Fruit fly (Drosophila melanogaster): ENCODE data around the gene CG18180.

CG18180 gene

dm6 chr3L:9678994-9679393 lies 38.2 kb downstream of the CG18180 start, which contains the start of the genes fry and CG16717:
fry (minus strand) TSS chr3L:9679103.
CG16717 (plus strand) TSS chr3L:9679201.
- TF ChIP-seq brk (GFP tag; optimal IDR thresholded peaks at IDR 0.05) (no peak), lola (GFP tag; optimal IDR thresholded peaks at IDR 0.05) (no peak), usp (GFP tag; optimal IDR thresholded peaks at IDR 0.05) (no peak), sage (GFP tag; optimal IDR thresholded peaks at IDR 0.05) (peak; percentile 38), CG9705 (GFP tag; optimal IDR thresholded peaks at IDR 0.05) (no peak), N (GFP tag; optimal IDR thresholded peaks at IDR 0.05) (no peak)

dm6 chr3L:9680968-9681367 lies 40.2 kb downstream of the CG18180 start, which contains the start of gene alphaTub67C:
alphaTub67C (plus strand) TSS chr3L:9681268.
- no peak for TF ChIP-seq dl (GFP tag; optimal IDR thresholded peaks at IDR 0.05; ENCODE audit: insufficient read depth in 1 of 2, partially characterized antibody in 2 of 2)
- TF ChIP-seq foxo (GFP tag; optimal IDR thresholded peaks at IDR 0.05) = no peak
- TF ChIP-seq Vsx2 (GFP tag; optimal IDR thresholded peaks at IDR 0.05; ENCODE audit: partially characterized antibody) = no peak
- TF ChIP-seq Jra (GFP tag; optimal IDR thresholded peaks at IDR 0.05) = no peak
- TF ChIP-seq sv (GFP tag; optimal IDR thresholded peaks at IDR 0.05) = no peak
- TF ChIP-seq Rel (GFP tag; optimal IDR thresholded peaks at IDR 0.05) = no peak
- TF ChIP-seq Rel (tag; optimal IDR thresholded peaks at IDR 0.05) = no peak
- no peak for TF ChIP-seq Dif (GFP tag; optimal IDR thresholded peaks at IDR 0.05; ENCODE audit: partially characterized antibody)
- no peak for TF ChIP-seq rgr (GFP tag; optimal IDR thresholded peaks at IDR 0.05)
- TF ChIP-seq Sp1 (GFP tag; optimal IDR thresholded peaks at IDR 0.05) = no peak
- no peak for TF ChIP-seq brk (GFP tag; optimal IDR thresholded peaks at IDR 0.05)
- TF ChIP-seq N (GFP tag; optimal IDR thresholded peaks at IDR 0.05) = no peak
- TF ChIP-seq Hnf4 (GFP tag; optimal IDR thresholded peaks at IDR 0.05) = no peak
- no peak for TF ChIP-seq CG9705 (GFP tag; optimal IDR thresholded peaks at IDR 0.05)

DNA sequence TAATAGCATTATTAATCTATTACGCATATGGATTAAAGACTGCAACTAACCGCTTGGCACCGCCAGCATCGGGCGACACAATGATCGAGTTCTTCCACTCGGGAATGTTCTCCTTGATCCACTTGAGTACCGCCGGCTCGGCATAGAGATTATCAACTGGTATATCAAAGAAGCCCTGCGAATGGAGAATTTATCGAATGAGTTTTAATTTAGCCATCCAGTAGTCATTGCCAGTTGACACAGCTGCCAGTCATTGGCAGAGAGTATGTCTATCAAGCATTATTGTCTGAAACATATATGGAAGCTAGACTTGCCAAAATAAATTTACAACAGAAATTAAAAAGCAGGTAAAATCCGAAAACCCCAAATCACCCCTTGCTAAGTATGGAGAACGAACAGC lies 44.1 kb downstream of the CG18180 start, which contains the start of gene CG16719:
Gene CG16719 (plus strand): TSS at position 301 of the 400 bp plus-strand sequence.
- TF ChIP-seq rgr (GFP tag; optimal IDR thresholded peaks at IDR 0.05) (no peak), fru (GFP tag; optimal IDR thresholded peaks at IDR 0.05) (no peak), dmrt93B (GFP tag; optimal IDR thresholded peaks at IDR 0.05) (no peak), jim (GFP tag; optimal IDR thresholded peaks at IDR 0.05) (no peak), Mio (GFP tag; optimal IDR thresholded peaks at IDR 0.05) (no peak), lola (GFP tag; optimal IDR thresholded peaks at IDR 0.05) (no peak), ey (GFP tag; optimal IDR thresholded peaks at IDR 0.05) (no peak), CrebA (GFP tag; optimal IDR thresholded peaks at IDR 0.05; ENCODE audit: borderline replicate concordance) (no peak), dsf (GFP tag; optimal IDR thresholded peaks at IDR 0.05; ENCODE audit: borderline replicate concordance) (no peak), Rel (GFP tag; optimal IDR thresholded peaks at IDR 0.05) (no peak), Rel (tag; optimal IDR thresholded peaks at IDR 0.05) (no peak), psq (GFP tag; optimal IDR thresholded peaks at IDR 0.05) (no peak), Abd-B (GFP tag; optimal IDR thresholded peaks at IDR 0.05) (no peak)

dm6 chr3L:9687536-9687935 lies 46.7 kb downstream of the CG18180 start:
- TF ChIP-seq Rel (GFP tag; optimal IDR thresholded peaks at IDR 0.05) (no peak), Rel (tag; optimal IDR thresholded peaks at IDR 0.05) (no peak), CG32264 (GFP tag; optimal IDR thresholded peaks at IDR 0.05) (no peak), HLH106 (tag; optimal IDR thresholded peaks at IDR 0.05) (no peak), GATAd (GFP tag; optimal IDR thresholded peaks at IDR 0.05) (no peak), dsf (GFP tag; optimal IDR thresholded peaks at IDR 0.05; ENCODE audit: borderline replicate concordance) (no peak), Sp1 (GFP tag; optimal IDR thresholded peaks at IDR 0.05) (no peak), usp (GFP tag; optimal IDR thresholded peaks at IDR 0.05) (no peak)

dm6 chr3L:9688674-9689073 lies 47.9 kb downstream of the CG18180 start:
- no peak for TF ChIP-seq Hr78 (GFP tag; optimal IDR thresholded peaks at IDR 0.05)
- TF ChIP-seq dl (GFP tag; optimal IDR thresholded peaks at IDR 0.05; ENCODE audit: insufficient read depth in 1 of 2, partially characterized antibody in 2 of 2) = no peak
- no peak for TF ChIP-seq dsf (GFP tag; optimal IDR thresholded peaks at IDR 0.05; ENCODE audit: borderline replicate concordance)
- no peak for TF ChIP-seq brk (GFP tag; optimal IDR thresholded peaks at IDR 0.05)
- TF ChIP-seq lola (GFP tag; optimal IDR thresholded peaks at IDR 0.05) = no peak
- no peak for TF ChIP-seq Vsx2 (GFP tag; optimal IDR thresholded peaks at IDR 0.05; ENCODE audit: partially characterized antibody)
- TF ChIP-seq HLH106 (tag; optimal IDR thresholded peaks at IDR 0.05) = no peak
- no peak for TF ChIP-seq CG32264 (GFP tag; optimal IDR thresholded peaks at IDR 0.05)
- no peak for TF ChIP-seq psq (GFP tag; optimal IDR thresholded peaks at IDR 0.05)
- no peak for TF ChIP-seq rgr (GFP tag; optimal IDR thresholded peaks at IDR 0.05)
- TF ChIP-seq Hnf4 (GFP tag; optimal IDR thresholded peaks at IDR 0.05) = no peak
- no peak for TF ChIP-seq OdsH (GFP tag; optimal IDR thresholded peaks at IDR 0.05)
- TF ChIP-seq Jra (GFP tag; optimal IDR thresholded peaks at IDR 0.05) = no peak
- no peak for TF ChIP-seq sage (GFP tag; optimal IDR thresholded peaks at IDR 0.05)
- no peak for TF ChIP-seq Hr83 (GFP tag; optimal IDR thresholded peaks at IDR 0.05; ENCODE audit: poor library complexity, severe bottlenecking)
- TF ChIP-seq sv (GFP tag; optimal IDR thresholded peaks at IDR 0.05) = no peak
- no peak for TF ChIP-seq GATAd (GFP tag; optimal IDR thresholded peaks at IDR 0.05)

Measured in whole organism, wandering third instar larva.